Fruit fly (Drosophila melanogaster) whole organism, embryonic: ENCODE measurements at regions not wholly inside any gene's neighbourhood (a gene's known extent, or its start where the extent isn't known, plus 50 kb on each side); places are given as distances from the start of the nearest gene placed in this dataset.

Experiments used
- CG1024 ChIP-seq: fragments of 200-800 bp; sonication (Bioruptor generic); IDR thresholded peaks from 2 replicates; pipeline ENCODE4 v1.3.6; 2022; ENCODE audit warnings: missing biosample characterization, missing genetic modification characterization
- CG7357 ChIP-seq: fragments of 200-800 bp; sonication (Bioruptor generic); IDR thresholded peaks from 3 replicates; pipeline ENCODE4 v1.3.6; 2022; ENCODE audit warnings: missing biosample characterization, missing genetic modification characterization
- ssp ChIP-seq: fragments of 200-800 bp; sonication (Bioruptor generic); IDR thresholded peaks from 2 replicates; pipeline ENCODE4 v1.3.6; 2022; ENCODE audit warnings: missing biosample characterization, missing genetic modification characterization

DNA sequence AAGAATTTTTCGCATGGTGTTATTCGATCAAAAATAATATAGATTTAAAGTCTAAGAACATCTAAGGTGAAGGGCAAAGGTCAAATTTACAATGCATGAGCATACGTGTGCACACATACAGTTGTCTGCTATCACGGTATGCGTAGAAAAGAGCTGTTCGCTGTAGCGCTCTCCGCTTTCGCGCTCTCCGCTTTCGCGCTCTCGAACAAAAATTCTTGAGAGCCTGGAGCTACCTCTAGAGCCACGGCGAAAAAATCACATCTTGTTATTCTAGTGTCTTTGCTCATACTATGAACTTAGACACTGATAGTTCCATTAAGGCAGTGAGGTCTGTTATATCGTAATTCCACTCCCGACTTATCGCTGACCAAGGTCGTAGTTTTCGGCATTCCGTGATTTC lies 98.1 kb upstream of the eIF4B start:
- TF ChIP-seq ssp (GFP tag; lab: Robert Waterston, UW) (peak; percentile 75), CG7357 (GFP tag; lab: Robert Waterston, UW) (peak; percentile 59)

DNA sequence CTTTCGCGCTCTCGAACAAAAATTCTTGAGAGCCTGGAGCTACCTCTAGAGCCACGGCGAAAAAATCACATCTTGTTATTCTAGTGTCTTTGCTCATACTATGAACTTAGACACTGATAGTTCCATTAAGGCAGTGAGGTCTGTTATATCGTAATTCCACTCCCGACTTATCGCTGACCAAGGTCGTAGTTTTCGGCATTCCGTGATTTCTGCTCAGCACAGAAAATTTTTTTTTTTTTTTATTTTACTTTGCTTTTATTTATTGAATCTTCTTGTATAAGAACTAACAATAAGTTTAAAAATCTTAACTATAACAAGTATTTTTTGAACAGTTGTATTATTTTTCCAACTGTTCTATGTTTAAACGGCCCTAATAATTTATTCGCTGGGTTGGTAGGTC lies 73.2 kb upstream of the eIF4B start:
- TF ChIP-seq CG1024 (GFP tag; lab: Robert Waterston, UW): peak; percentile 83
- TF ChIP-seq ssp (GFP tag; lab: Robert Waterston, UW): peak; percentile 84
- TF ChIP-seq CG7357 (GFP tag; lab: Robert Waterston, UW): peak; percentile 68; the same call in 2 of the 3 replicates
